Fruit fly (Drosophila melanogaster) whole organism, embryonic: Measurements from ENCODE around the gene DNAlig4.

Experiments used
- Awh ChIP-seq: fragments of 200-800 bp; sonication (Bioruptor generic); IDR thresholded peaks from 2 replicates; pipeline ENCODE4, ENCODE4 v1.3.6; 2022; ENCODE audit warnings: missing biosample characterization, missing genetic modification characterization
- CG10267 ChIP-seq: fragments of 200-800 bp; sonication (Bioruptor generic); optimal IDR thresholded peaks from 2 replicates; lab custom pipeline; 2018; ENCODE audit warnings: missing biosample characterization, mild to moderate bottlenecking, missing genetic modification characterization, moderate library complexity
- CG11085 ChIP-seq: fragments of 200-800 bp; sonication (Bioruptor generic); IDR thresholded peaks from 2 replicates; pipeline ENCODE4 v1.3.6; 2022; ENCODE audit warnings: missing biosample characterization, missing genetic modification characterization
- CG1233 ChIP-seq: fragments of 200-800 bp; sonication (Bioruptor generic); optimal IDR thresholded peaks from 4 replicates; lab custom pipeline; 2018; ENCODE audit warnings: missing biosample characterization, mild to moderate bottlenecking, missing genetic modification characterization
- CG12769 ChIP-seq: fragments of 200-800 bp; sonication (Bioruptor generic); optimal IDR thresholded peaks from 2 replicates; lab custom pipeline; 2019; ENCODE audit warnings: missing biosample characterization, mild to moderate bottlenecking, missing genetic modification characterization, moderate library complexity
- CG13624 ChIP-seq: fragments of 200-800 bp; sonication (Bioruptor generic); optimal IDR thresholded peaks from 2 replicates; lab custom pipeline; 2016; ENCODE audit warnings: missing biosample characterization, missing genetic modification characterization
- CG16779 ChIP-seq: fragments of 200-800 bp; sonication (Bioruptor generic); IDR thresholded peaks from 2 replicates; pipeline ENCODE4 v1.3.6; 2022; ENCODE audit warnings: missing biosample characterization, missing genetic modification characterization
- CG16815 ChIP-seq: fragments of 200-800 bp; sonication (Bioruptor generic); optimal IDR thresholded peaks from 3 replicates; lab custom pipeline; 2017; ENCODE audit warnings: missing biosample characterization, mild to moderate bottlenecking, missing genetic modification characterization
- CG16863 ChIP-seq: fragments of 200-800 bp; sonication (Bioruptor generic); optimal IDR thresholded peaks from 3 replicates; lab custom pipeline; 2016; ENCODE audit warnings: missing biosample characterization, missing genetic modification characterization
- CG1832 ChIP-seq: fragments of 200-800 bp; sonication (Bioruptor generic); optimal IDR thresholded peaks from 2 replicates; lab custom pipeline; 2017; ENCODE audit warnings: missing biosample characterization, mild to moderate bottlenecking, missing genetic modification characterization, inconsistent platforms
- CG18619 ChIP-seq: fragments of 200-800 bp; sonication (Bioruptor generic); optimal IDR thresholded peaks from 3 replicates; lab custom pipeline; 2017; ENCODE audit warnings: missing biosample characterization, mild to moderate bottlenecking, missing genetic modification characterization
- CG2129 ChIP-seq: fragments of 200-800 bp; sonication (Bioruptor generic); IDR thresholded peaks from 2 replicates; pipeline ENCODE4 v1.3.6; 2022; ENCODE audit warnings: missing biosample characterization, missing genetic modification characterization; ENCODE audit not compliant: partially characterized antibody
- CG31441 ChIP-seq: fragments of 200-800 bp; sonication (Bioruptor generic); IDR thresholded peaks from 2 replicates; pipeline ENCODE4 v1.3.6; 2022; ENCODE audit warnings: missing biosample characterization, missing genetic modification characterization
- CG3407 ChIP-seq: fragments of 200-800 bp; sonication (Bioruptor generic); optimal IDR thresholded peaks from 2 replicates; lab custom pipeline; 2018; ENCODE audit warnings: missing biosample characterization, mild to moderate bottlenecking, missing genetic modification characterization
- CG34376 ChIP-seq: fragments of 200-800 bp; sonication (Bioruptor generic); optimal IDR thresholded peaks from 2 replicates; lab custom pipeline; 2018; ENCODE audit warnings: missing biosample characterization, mild to moderate bottlenecking, missing genetic modification characterization
- CG4730 ChIP-seq: fragments of 200-800 bp; sonication (Bioruptor generic); IDR thresholded peaks from 2 replicates; pipeline ENCODE4 v1.3.6; 2022; ENCODE audit warnings: missing biosample characterization, missing genetic modification characterization
- CG6175 ChIP-seq: fragments of 200-800 bp; sonication (Bioruptor generic); IDR thresholded peaks from 3 replicates; pipeline ENCODE4 v1.3.6; 2022; ENCODE audit warnings: missing biosample characterization, missing genetic modification characterization
- CG6272 ChIP-seq: fragments of 200-800 bp; sonication (Bioruptor generic); IDR thresholded peaks from 2 replicates; pipeline ENCODE4 v1.3.6; 2022; ENCODE audit warnings: missing biosample characterization, missing genetic modification characterization
- CG7786 ChIP-seq: fragments of 200-800 bp; sonication (Bioruptor generic); optimal IDR thresholded peaks from 2 replicates; lab custom pipeline; 2016; ENCODE audit warnings: missing biosample characterization, missing genetic modification characterization
- CG8089 ChIP-seq: fragments of 200-800 bp; sonication (Bioruptor generic); optimal IDR thresholded peaks from 3 replicates; lab custom pipeline; 2016; ENCODE audit warnings: missing biosample characterization, missing genetic modification characterization
- CG8290 ChIP-seq, 3 experiments: fragments of 200-800 bp; sonication (Bioruptor generic); optimal IDR thresholded peaks; 2 replicates each; lab custom pipeline; 2016 to 2019; ENCODE audit warnings: missing biosample characterization in 3 of 3, missing genetic modification characterization in 3 of 3, mild to moderate bottlenecking in 2 of 3, moderate library complexity in 1 of 3
- CG8944 ChIP-seq: fragments of 200-800 bp; sonication (Bioruptor generic); optimal IDR thresholded peaks from 3 replicates; lab custom pipeline; 2016; ENCODE audit warnings: missing biosample characterization, missing genetic modification characterization
- Doc2 ChIP-seq: fragments of 200-800 bp; sonication (Bioruptor generic); IDR thresholded peaks from 2 replicates; pipeline ENCODE4 v1.3.6; 2022; ENCODE audit warnings: missing biosample characterization, missing genetic modification characterization
- GATAe ChIP-seq: fragments of 200-800 bp; sonication (Bioruptor generic); conservative IDR thresholded peaks from 2 replicates; pipeline ENCODE4 v1.3.6; 2022; ENCODE audit warnings: missing biosample characterization, missing genetic modification characterization
- H2.0 ChIP-seq: fragments of 200-800 bp; sonication (Bioruptor generic); IDR thresholded peaks from 2 replicates; pipeline ENCODE4 v1.3.6; 2022; ENCODE audit warnings: missing biosample characterization, missing genetic modification characterization
- Hand ChIP-seq: fragments of 200-800 bp; sonication (Bioruptor generic); optimal IDR thresholded peaks from 2 replicates; lab custom pipeline; 2017; ENCODE audit warnings: mild to moderate bottlenecking, missing biosample characterization, missing genetic modification reagents, missing genetic modification characterization
- Ravus ChIP-seq: fragments of 200-800 bp; sonication (Bioruptor generic); IDR thresholded peaks from 2 replicates; pipeline ENCODE4 v1.3.6; 2022; ENCODE audit warnings: missing biosample characterization, missing genetic modification characterization
- Scr ChIP-seq: fragments of 200-800 bp; sonication (Bioruptor generic); IDR thresholded peaks from 2 replicates; pipeline ENCODE4 v1.3.6; 2022; ENCODE audit warnings: missing biosample characterization, missing genetic modification characterization; ENCODE audit not compliant: partially characterized antibody
- Stat92E ChIP-seq, 3 experiments: fragments of >200 bp in 2 of 3; fragments of 200-800 bp in 1 of 3; sonication (Bioruptor generic) in 1 of 3; optimal IDR thresholded peaks; 2 replicates each; lab custom pipeline; 2017 to 2019; ENCODE audit warnings: missing biosample characterization in 3 of 3, missing genetic modification characterization in 3 of 3, mild to moderate bottlenecking in 1 of 3, moderate library complexity in 1 of 3
- Usf ChIP-seq: fragments of 200-800 bp; sonication (Bioruptor generic); optimal IDR thresholded peaks from 2 replicates; lab custom pipeline; 2017; ENCODE audit warnings: missing genotype, missing biosample characterization, missing genetic modification characterization
- ab ChIP-seq: fragments of 200-800 bp; sonication (Bioruptor generic); optimal IDR thresholded peaks from 2 replicates; lab custom pipeline; 2016; ENCODE audit warnings: missing biosample characterization, missing genetic modification characterization
- aop ChIP-seq: fragments of 200-800 bp; sonication (Bioruptor generic); IDR thresholded peaks from 2 replicates; pipeline ENCODE4 v1.3.6; 2022; ENCODE audit warnings: missing biosample characterization, missing genetic modification characterization
- chif ChIP-seq, 2 experiments: fragments of 200-800 bp; sonication (Bioruptor generic); optimal IDR thresholded peaks; 3 replicates each; lab custom pipeline; 2016; ENCODE audit warnings: missing biosample characterization in 2 of 2, missing genetic modification characterization in 2 of 2
- da ChIP-seq: fragments of 200-800 bp; sonication (Bioruptor generic); optimal IDR thresholded peaks from 2 replicates; lab custom pipeline; 2016; ENCODE audit warnings: missing biosample characterization, missing genetic modification characterization
- ems ChIP-seq: fragments of 200-800 bp; sonication (Bioruptor generic); optimal IDR thresholded peaks from 3 replicates; lab custom pipeline; 2016; ENCODE audit warnings: missing biosample characterization, missing genetic modification characterization
- gcm2 ChIP-seq: fragments of 200-800 bp; sonication (Bioruptor generic); optimal IDR thresholded peaks from 2 replicates; lab custom pipeline; 2016; ENCODE audit warnings: missing biosample characterization, missing genetic modification characterization
- gem ChIP-seq: fragments of 200-800 bp; sonication (Bioruptor generic); optimal IDR thresholded peaks from 2 replicates; lab custom pipeline; 2019; ENCODE audit warnings: missing biosample characterization, mild to moderate bottlenecking, missing genetic modification characterization, moderate library complexity
- her ChIP-seq: fragments of 200-800 bp; sonication (Bioruptor generic); optimal IDR thresholded peaks from 2 replicates; lab custom pipeline; 2016; ENCODE audit warnings: missing biosample characterization, missing genetic modification characterization
- klu ChIP-seq: fragments of 200-800 bp; sonication (Bioruptor generic); IDR thresholded peaks from 2 replicates; pipeline ENCODE4 v1.3.6; 2022; ENCODE audit warnings: missing biosample characterization, missing genetic modification characterization
- mirr ChIP-seq: fragments of 200-800 bp; sonication (Bioruptor generic); optimal IDR thresholded peaks from 3 replicates; lab custom pipeline; 2018; ENCODE audit warnings: missing biosample characterization, mild to moderate bottlenecking, missing genetic modification characterization
- nau ChIP-seq: fragments of 200-800 bp; sonication (Bioruptor generic); optimal IDR thresholded peaks from 3 replicates; lab custom pipeline; 2017; ENCODE audit warnings: missing biosample characterization, mild to moderate bottlenecking, missing genetic modification characterization, missing genetic modification reagents
- pb ChIP-seq: fragments of 200-800 bp; sonication (Bioruptor generic); optimal IDR thresholded peaks from 3 replicates; lab custom pipeline; 2016; ENCODE audit warnings: missing biosample characterization, missing genetic modification characterization
- pho ChIP-seq: fragments of 200-800 bp; sonication (Bioruptor generic); optimal IDR thresholded peaks from 2 replicates; lab custom pipeline; 2016; ENCODE audit warnings: missing biosample characterization, missing genetic modification characterization
- psq ChIP-seq: fragments of 200-800 bp; sonication (Bioruptor generic); optimal IDR thresholded peaks from 2 replicates; lab custom pipeline; 2017; ENCODE audit warnings: missing biosample characterization, missing genetic modification characterization
- sens ChIP-seq: fragments of 200-800 bp; sonication (Bioruptor generic); peaks from one replicate; lab custom pipeline; 2016; ENCODE audit warnings: missing biosample characterization, missing genetic modification characterization
- ttk ChIP-seq: fragments of 200-800 bp; sonication (Bioruptor generic); IDR thresholded peaks from 2 replicates; pipeline ENCODE4 v2.1.2; 2022; ENCODE audit warnings: missing biosample characterization, missing genetic modification characterization
- twi ChIP-seq: fragments of 200-800 bp; optimal IDR thresholded peaks from 2 replicates; lab custom pipeline; 2019; ENCODE audit warnings: missing biosample characterization, mild to moderate bottlenecking, missing genetic modification characterization, moderate library complexity
- z ChIP-seq: fragments of 200-800 bp; sonication (Bioruptor generic); IDR thresholded peaks from 3 replicates; pipeline ENCODE4 v1.3.6; 2022; ENCODE audit warnings: missing biosample characterization, missing genetic modification characterization
- zen2 ChIP-seq: fragments of 200-800 bp; sonication (Bioruptor generic); IDR thresholded peaks from 3 replicates; pipeline ENCODE4 v1.3.6; 2022; ENCODE audit warnings: missing biosample characterization, missing genetic modification characterization; ENCODE audit not compliant: partially characterized antibody

DNAlig4 gene

dm6 chrX:13634254-13634999, 33.2 kb downstream of the DNAlig4 start (continued):
- TF ChIP-seq CG10267 (tag; lab: Kevin White, UChicago): no peak
- TF ChIP-seq z (GFP tag; lab: Robert Waterston, UW): peak; percentile 61; the same call in 1 of the 3 replicates
- no peak for TF ChIP-seq CG16779 (GFP tag; lab: Robert Waterston, UW)
- TF ChIP-seq CG8944 (GFP tag; lab: Kevin White, UChicago): peak; percentile 8
- peak; percentile 33 for TF ChIP-seq gem (tag; lab: Kevin White, UChicago)
- TF ChIP-seq CG6175 (GFP tag; lab: Robert Waterston, UW): no peak
- no peak for TF ChIP-seq CG8089 (GFP tag; lab: Kevin White, UChicago)
- TF ChIP-seq Scr: no peak
- peak; percentile 7 for TF ChIP-seq CG16863 (GFP tag; lab: Kevin White, UChicago)
- peak; percentile 90 for TF ChIP-seq mirr
- no peak for TF ChIP-seq psq (GFP tag; lab: Kevin White, UChicago)
- TF ChIP-seq CG1832 (GFP tag; lab: Kevin White, UChicago): no peak
- peak; percentile 32 for TF ChIP-seq CG1233 (GFP tag; lab: Kevin White, UChicago)
- 0 out of 2 replicates have a peak, but pooled peaks have one; percentile 16 for TF ChIP-seq CG4730 (GFP tag; lab: Robert Waterston, UW)
- TF ChIP-seq chif (GFP tag; optimal IDR thresholded peaks at IDR 0.05; lab: Kevin White, UChicago): peak in 1 of 2 experiments; percentile 14
- TF ChIP-seq GATAe (GFP tag; lab: Robert Waterston, UW): no peak
- TF ChIP-seq CG7786 (GFP tag; lab: Kevin White, UChicago): peak; percentile 52
- TF ChIP-seq CG18619: peak; percentile 32
- peak; percentile 30 for TF ChIP-seq Usf (GFP tag; lab: Kevin White, UChicago)
- TF ChIP-seq CG16815 (GFP tag; lab: Kevin White, UChicago): peak; percentile 29
- TF ChIP-seq aop: no peak
- TF ChIP-seq ab (GFP tag; lab: Kevin White, UChicago): no peak
- peak; percentile 1 for TF ChIP-seq twi (tag; lab: Kevin White, UChicago)
- TF ChIP-seq Hand (GFP tag; lab: Kevin White, UChicago): peak; percentile 47
- TF ChIP-seq CG12769 (tag; lab: Kevin White, UChicago): peak; percentile 50
- TF ChIP-seq pb (GFP tag; lab: Kevin White, UChicago): no peak
- peak; percentile 40; the same call in 1 of the 2 replicates for TF ChIP-seq CG31441
- TF ChIP-seq nau (GFP tag; lab: Kevin White, UChicago): peak; percentile 44
- TF ChIP-seq da (GFP tag; lab: Kevin White, UChicago): peak; percentile 35
- TF ChIP-seq CG13624 (GFP tag; lab: Kevin White, UChicago): peak; percentile 51
- no peak for TF ChIP-seq ttk (GFP tag; lab: Robert Waterston, UW)
- peak; percentile 51 for TF ChIP-seq her (GFP tag; lab: Kevin White, UChicago)
- TF ChIP-seq CG3407: no peak
- peak; percentile 61; the same call in 1 of the 2 replicates for TF ChIP-seq Awh (GFP tag; lab: Robert Waterston, UW)
- no peak for TF ChIP-seq CG8290 (GFP tag; optimal IDR thresholded peaks at IDR 0.05; lab: Kevin White, UChicago)
- TF ChIP-seq CG8290 (tag; optimal IDR thresholded peaks at IDR 0.05; lab: Kevin White, UChicago): peak in 1 of 2 experiments; percentile 30
- TF ChIP-seq Stat92E (GFP tag; optimal IDR thresholded peaks at IDR 0.05; lab: Kevin White, UChicago): no peak
- TF ChIP-seq Ravus (GFP tag; lab: Robert Waterston, UW): no peak
- no peak for TF ChIP-seq CG2129 (GFP tag; lab: Robert Waterston, UW)
- no peak for TF ChIP-seq gcm2 (GFP tag; lab: Kevin White, UChicago)
- TF ChIP-seq Doc2 (GFP tag; lab: Robert Waterston, UW): no peak
- TF ChIP-seq klu (GFP tag; lab: Robert Waterston, UW): peak; percentile 57; the same call in 1 of the 2 replicates
- no peak for TF ChIP-seq CG6272
- 0 out of 2 replicates have a peak, but pooled peaks have one; percentile 31 for TF ChIP-seq CG11085 (GFP tag; lab: Robert Waterston, UW)
- TF ChIP-seq CG34376 (GFP tag; lab: Kevin White, UChicago): peak; percentile 90
- peak; percentile 81 for TF ChIP-seq sens (GFP tag; lab: Kevin White, UChicago)
- TF ChIP-seq ems (GFP tag; lab: Kevin White, UChicago): no peak
- TF ChIP-seq H2.0 (GFP tag; lab: Robert Waterston, UW): no peak
- no peak for TF ChIP-seq zen2
- peak; percentile 65 for TF ChIP-seq pho
